Fruit fly (Drosophila melanogaster) whole organism, embryonic: ENCODE measurements around the gene Dic61B.

Source experiments
- Bgb ChIP-seq: fragments of 200-800 bp; sonication (Bioruptor generic); IDR thresholded peaks from 2 replicates; pipeline ENCODE4 v1.3.6; 2022; ENCODE audit warnings: missing biosample characterization, missing genetic modification characterization; ENCODE audit not compliant: partially characterized antibody
- CG10209 ChIP-seq: fragments of 200-800 bp; sonication (Bioruptor generic); optimal IDR thresholded peaks from 3 replicates; lab custom pipeline; 2017; ENCODE audit warnings: missing biosample characterization, mild to moderate bottlenecking, missing genetic modification characterization, missing genetic modification reagents
- CG10274 ChIP-seq: fragments of 200-800 bp; sonication (Bioruptor generic); optimal IDR thresholded peaks from 3 replicates; lab custom pipeline; 2017; ENCODE audit warnings: missing biosample characterization, mild to moderate bottlenecking, missing genetic modification characterization
- CG10654 ChIP-seq: fragments of 200-800 bp; sonication (Bioruptor generic); optimal IDR thresholded peaks from 2 replicates; lab custom pipeline; 2016; ENCODE audit warnings: missing biosample characterization, missing genetic modification characterization
- CG11398 ChIP-seq: fragments of 200-800 bp; sonication (Bioruptor generic); optimal IDR thresholded peaks from 2 replicates; lab custom pipeline; 2016; ENCODE audit warnings: missing biosample characterization, missing genetic modification characterization
- CG14667 ChIP-seq: fragments of 200-800 bp; sonication (Bioruptor generic); IDR thresholded peaks from 2 replicates; pipeline ENCODE4 v1.3.6; 2022; ENCODE audit warnings: missing biosample characterization, missing genetic modification characterization
- CG17568 ChIP-seq: fragments of 200-800 bp; sonication (Bioruptor generic); optimal IDR thresholded peaks from 2 replicates; lab custom pipeline; 2018; ENCODE audit warnings: missing biosample characterization, mild to moderate bottlenecking, missing genetic modification characterization, moderate library complexity
- CG17912 ChIP-seq: fragments of 200-800 bp; sonication (Bioruptor generic); optimal IDR thresholded peaks from 2 replicates; lab custom pipeline; 2018; ENCODE audit warnings: missing biosample characterization, mild to moderate bottlenecking, missing genetic modification characterization
- CG1832 ChIP-seq: fragments of 200-800 bp; sonication (Bioruptor generic); optimal IDR thresholded peaks from 2 replicates; lab custom pipeline; 2017; ENCODE audit warnings: missing biosample characterization, mild to moderate bottlenecking, missing genetic modification characterization, inconsistent platforms
- CG2116 ChIP-seq: fragments of 200-800 bp; sonication (Bioruptor generic); optimal IDR thresholded peaks from 3 replicates; lab custom pipeline; 2018; ENCODE audit warnings: missing biosample characterization, mild to moderate bottlenecking, missing genetic modification characterization
- CG3163 ChIP-seq: fragments of 200-800 bp; sonication (Bioruptor generic); optimal IDR thresholded peaks from 3 replicates; lab custom pipeline; 2016; ENCODE audit warnings: missing biosample characterization, missing genetic modification characterization
- CG34422 ChIP-seq: fragments of 200-800 bp; sonication (Bioruptor generic); IDR thresholded peaks from 3 replicates; pipeline ENCODE4 v1.3.6; 2022; ENCODE audit warnings: missing biosample characterization, missing genetic modification characterization
- CG3726 ChIP-seq: fragments of 200-800 bp; sonication (Bioruptor generic); IDR thresholded peaks from 3 replicates; pipeline ENCODE4, ENCODE4 v1.3.6; 2022; ENCODE audit warnings: missing biosample characterization, missing genetic modification characterization
- CG42726 ChIP-seq: fragments of 200-800 bp; sonication (Bioruptor generic); IDR thresholded peaks from 2 replicates; pipeline ENCODE4 v1.3.6; 2022; ENCODE audit warnings: missing biosample characterization, missing genetic modification characterization; ENCODE audit not compliant: partially characterized antibody
- CG5180 ChIP-seq: fragments of 200-800 bp; sonication (Bioruptor generic); optimal IDR thresholded peaks from 3 replicates; lab custom pipeline; 2017; ENCODE audit warnings: missing biosample characterization, missing genetic modification characterization, mild to moderate bottlenecking, moderate library complexity, missing genetic modification reagents
- CG5953 ChIP-seq: fragments of 200-800 bp; sonication (Bioruptor generic); IDR thresholded peaks from 2 replicates; pipeline ENCODE4 v1.3.6; 2022; ENCODE audit warnings: missing biosample characterization, missing genetic modification characterization
- CG8290 ChIP-seq, 3 experiments: fragments of 200-800 bp; sonication (Bioruptor generic); optimal IDR thresholded peaks; 2 replicates each; lab custom pipeline; 2016 to 2019; ENCODE audit warnings: missing biosample characterization in 3 of 3, missing genetic modification characterization in 3 of 3, mild to moderate bottlenecking in 2 of 3, moderate library complexity in 1 of 3
- CG8359 ChIP-seq: fragments of 200-800 bp; sonication (Bioruptor generic); optimal IDR thresholded peaks from 2 replicates; lab custom pipeline; 2017; ENCODE audit warnings: missing biosample characterization, mild to moderate bottlenecking, missing genetic modification characterization, borderline replicate concordance
- CTCF ChIP-seq: fragments of 200-800 bp; sonication (Bioruptor generic); optimal IDR thresholded peaks from 2 replicates; lab custom pipeline; 2017; ENCODE audit warnings: missing biosample characterization, mild to moderate bottlenecking, missing genetic modification characterization, moderate library complexity
- D ChIP-seq, 2 experiments: fragments of 200-800 bp in 1 of 2; fragments of >200 bp in 1 of 2; sonication (Bioruptor generic) in 1 of 2; optimal IDR thresholded peaks; 2 replicates in 1 of 2; 3 replicates in 1 of 2; lab custom pipeline; 2017; ENCODE audit warnings: mild to moderate bottlenecking in 1 of 2, missing biosample characterization in 1 of 2, missing genetic modification characterization in 1 of 2, missing genetic modification reagents in 1 of 2
- Deaf1 ChIP-seq: fragments of 200-800 bp; optimal IDR thresholded peaks from 3 replicates; lab custom pipeline; 2019; ENCODE audit warnings: missing biosample characterization, mild to moderate bottlenecking, missing genetic modification characterization, moderate library complexity
- Dfd ChIP-seq, 2 experiments: fragments of >200 bp; optimal IDR thresholded peaks; 2 replicates each; lab custom pipeline; 2017; ENCODE audit warnings: missing biosample characterization in 2 of 2, missing genetic modification characterization in 2 of 2
- E2f2 ChIP-seq: fragments of 200-800 bp; sonication (Bioruptor generic); IDR thresholded peaks from 2 replicates; pipeline ENCODE4 v1.3.6; 2022; ENCODE audit warnings: missing biosample characterization, missing genetic modification characterization
- Hmx ChIP-seq: fragments of 200-800 bp; sonication (Bioruptor generic); optimal IDR thresholded peaks from 2 replicates; lab custom pipeline; 2016; ENCODE audit warnings: missing biosample characterization, missing genetic modification characterization
- NFAT ChIP-seq: fragments of 200-800 bp; sonication (Bioruptor generic); IDR thresholded peaks from 2 replicates; pipeline ENCODE4 v1.3.6; 2022; ENCODE audit warnings: missing biosample characterization, missing genetic modification characterization
- Six4 ChIP-seq: fragments of 200-800 bp; sonication (Bioruptor generic); optimal IDR thresholded peaks from 2 replicates; lab custom pipeline; 2016; ENCODE audit warnings: missing biosample characterization, missing genetic modification characterization
- Sox100B ChIP-seq: fragments of 200-800 bp; sonication (Bioruptor generic); optimal IDR thresholded peaks from 3 replicates; lab custom pipeline; 2018; ENCODE audit warnings: missing biosample characterization, mild to moderate bottlenecking, missing genetic modification characterization
- bowl ChIP-seq: fragments of 200-800 bp; sonication (Bioruptor generic); IDR thresholded peaks from 2 replicates; pipeline ENCODE4 v1.3.6; 2022; ENCODE audit warnings: missing biosample characterization, missing genetic modification characterization
- chn ChIP-seq: fragments of 200-800 bp; sonication (Bioruptor generic); optimal IDR thresholded peaks from 2 replicates; lab custom pipeline; 2016; ENCODE audit warnings: missing biosample characterization, missing genetic modification characterization
- croc ChIP-seq: fragments of 200-800 bp; sonication (Bioruptor generic); conservative IDR thresholded peaks from 3 replicates; pipeline ENCODE4 v1.3.6; 2022; ENCODE audit warnings: missing biosample characterization, missing genetic modification characterization
- crol ChIP-seq: fragments of 200-800 bp; sonication (Bioruptor generic); IDR thresholded peaks from 2 replicates; pipeline ENCODE4 v1.3.6; 2022; ENCODE audit warnings: missing biosample characterization, missing genetic modification characterization
- dimm ChIP-seq: fragments of 200-800 bp; sonication (Bioruptor generic); IDR thresholded peaks from 2 replicates; pipeline ENCODE4 v1.3.6; 2022; ENCODE audit warnings: missing biosample characterization, missing genetic modification characterization
- dmrt11E ChIP-seq: fragments of 200-800 bp; sonication (Bioruptor generic); optimal IDR thresholded peaks from 3 replicates; lab custom pipeline; 2018; ENCODE audit warnings: missing biosample characterization, mild to moderate bottlenecking, missing genetic modification characterization, moderate library complexity
- exex ChIP-seq: fragments of 200-800 bp; sonication (Bioruptor generic); optimal IDR thresholded peaks from 4 replicates; lab custom pipeline; 2018; ENCODE audit warnings: missing biosample characterization, mild to moderate bottlenecking, missing genetic modification characterization, moderate library complexity
- fd102C ChIP-seq: fragments of 200-800 bp; sonication (Bioruptor generic); optimal IDR thresholded peaks from 2 replicates; lab custom pipeline; 2018; ENCODE audit warnings: missing biosample characterization, mild to moderate bottlenecking, missing genetic modification characterization, moderate library complexity
- fu2 ChIP-seq: fragments of 200-800 bp; sonication (Bioruptor generic); optimal IDR thresholded peaks from 2 replicates; lab custom pipeline; 2016; ENCODE audit warnings: missing biosample characterization, missing genetic modification characterization
- jumu ChIP-seq: fragments of 200-800 bp; sonication (Bioruptor generic); optimal IDR thresholded peaks from 3 replicates; lab custom pipeline; 2016; ENCODE audit warnings: missing biosample characterization, missing genetic modification characterization
- lmd ChIP-seq: fragments of 200-800 bp; sonication (Bioruptor generic); IDR thresholded peaks from 2 replicates; pipeline ENCODE4 v1.3.6; 2022; ENCODE audit warnings: missing biosample characterization, missing genetic modification characterization
- maf-S ChIP-seq: fragments of 200-800 bp; sonication (Bioruptor generic); optimal IDR thresholded peaks from 2 replicates; lab custom pipeline; 2016; ENCODE audit warnings: missing biosample characterization, missing genetic modification characterization
- psq ChIP-seq: fragments of 200-800 bp; sonication (Bioruptor generic); optimal IDR thresholded peaks from 2 replicates; lab custom pipeline; 2017; ENCODE audit warnings: missing biosample characterization, missing genetic modification characterization
- salm ChIP-seq: fragments of 200-800 bp; sonication (Bioruptor generic); optimal IDR thresholded peaks from 2 replicates; lab custom pipeline; 2018; ENCODE audit warnings: missing biosample characterization, mild to moderate bottlenecking, missing genetic modification characterization
- sd ChIP-seq: fragments of 200-800 bp; sonication (Bioruptor generic); optimal IDR thresholded peaks from 3 replicates; lab custom pipeline; 2018; ENCODE audit warnings: missing biosample characterization, mild to moderate bottlenecking, missing genetic modification characterization, moderate library complexity
- sqz ChIP-seq: fragments of 200-800 bp; sonication (Bioruptor generic); optimal IDR thresholded peaks from 3 replicates; lab custom pipeline; 2018; ENCODE audit warnings: missing biosample characterization, mild to moderate bottlenecking, missing genetic modification characterization
- ssp ChIP-seq: fragments of 200-800 bp; sonication (Bioruptor generic); IDR thresholded peaks from 2 replicates; pipeline ENCODE4 v1.3.6; 2022; ENCODE audit warnings: missing biosample characterization, missing genetic modification characterization
- tup ChIP-seq: fragments of 200-800 bp; sonication (Bioruptor generic); optimal IDR thresholded peaks from 2 replicates; lab custom pipeline; 2016; ENCODE audit warnings: missing biosample characterization, mild to moderate bottlenecking, missing genetic modification characterization, moderate library complexity
- unpg ChIP-seq: fragments of 200-800 bp; sonication (Bioruptor generic); optimal IDR thresholded peaks from 3 replicates; lab custom pipeline; 2018; ENCODE audit warnings: missing biosample characterization, mild to moderate bottlenecking, missing genetic modification characterization, moderate library complexity
- wor ChIP-seq: fragments of 200-800 bp; sonication (Bioruptor generic); IDR thresholded peaks from 2 replicates; pipeline ENCODE4 v1.3.6; 2022; ENCODE audit warnings: missing biosample characterization, missing genetic modification characterization
- z ChIP-seq: fragments of 200-800 bp; sonication (Bioruptor generic); IDR thresholded peaks from 3 replicates; pipeline ENCODE4 v1.3.6; 2022; ENCODE audit warnings: missing biosample characterization, missing genetic modification characterization
- zfh2 ChIP-seq: fragments of 200-800 bp; sonication (Bioruptor generic); optimal IDR thresholded peaks from 2 replicates; lab custom pipeline; 2016; ENCODE audit warnings: missing biosample characterization, missing genetic modification characterization

Dic61B gene

dm6 chr3L:128295-129117, 23.9 kb downstream of the Dic61B start (continued):
- TF ChIP-seq CG5180 (GFP tag; lab: Kevin White, UChicago) (no peak), Bgb (GFP tag; lab: Robert Waterston, UW) (peak; percentile 26; the same call in 1 of the 2 replicates), chn (GFP tag; lab: Kevin White, UChicago) (no peak), CG11398 (no peak), CG10654 (GFP tag; lab: Kevin White, UChicago) (no peak), sd (tag; lab: Kevin White, UChicago) (peak; percentile 99), sqz (GFP tag; lab: Kevin White, UChicago) (no peak), zfh2 (no peak), CG2116 (GFP tag; lab: Kevin White, UChicago) (no peak), bowl (GFP tag; lab: Robert Waterston, UW) (no peak), CG10274 (GFP tag; lab: Kevin White, UChicago) (no peak), dmrt11E (no peak), maf-S (GFP tag; lab: Kevin White, UChicago) (no peak), Six4 (GFP tag; lab: Kevin White, UChicago) (no peak), CG8290 (GFP tag; optimal IDR thresholded peaks at IDR 0.05; lab: Kevin White, UChicago) (no peak), CG8290 (tag; optimal IDR thresholded peaks at IDR 0.05; lab: Kevin White, UChicago) (peak in 1 of 2 experiments; percentile 45), dimm (GFP tag; lab: Robert Waterston, UW) (no peak), crol (peak; percentile 66; the same call in 1 of the 2 replicates), E2f2 (GFP tag; lab: Robert Waterston, UW) (no peak), CG17568 (peak; percentile 43), CG14667 (GFP tag; lab: Robert Waterston, UW) (no peak), CG17912 (GFP tag; lab: Kevin White, UChicago) (peak; percentile 24), NFAT (GFP tag; lab: Robert Waterston, UW) (no peak), ssp (GFP tag; lab: Robert Waterston, UW) (no peak), CG42726 (GFP tag; lab: Robert Waterston, UW) (no peak), psq (GFP tag; lab: Kevin White, UChicago) (peak; percentile 15), CTCF (GFP tag; lab: Kevin White, UChicago) (no peak), CG5953 (GFP tag; lab: Robert Waterston, UW) (no peak), jumu (GFP tag; lab: Kevin White, UChicago) (no peak), Dfd (GFP tag; optimal IDR thresholded peaks at IDR 0.05; lab: Kevin White, UChicago) (no peak), CG1832 (no peak), lmd (GFP tag; lab: Robert Waterston, UW) (no peak), Deaf1 (tag; lab: Kevin White, UChicago) (peak; percentile 66), Sox100B (GFP tag; lab: Kevin White, UChicago) (no peak), Hmx (no peak), wor (GFP tag; lab: Robert Waterston, UW) (no peak), unpg (no peak), CG8359 (GFP tag; lab: Kevin White, UChicago) (no peak), tup (no peak), CG3163 (peak; percentile 60), salm (no peak), z (GFP tag; lab: Robert Waterston, UW) (0 out of 3 replicates have a peak, but pooled peaks have one; percentile 41), fd102C (GFP tag; lab: Kevin White, UChicago) (no peak), fu2 (no peak), exex (tag; lab: Kevin White, UChicago) (no peak), CG10209 (GFP tag; lab: Kevin White, UChicago) (no peak), croc (GFP tag; lab: Robert Waterston, UW) (no peak), CG3726 (GFP tag; lab: Robert Waterston, UW) (no peak), D (optimal IDR thresholded peaks at IDR 0.05; lab: Kevin White, UChicago) (no peak), D (GFP tag; optimal IDR thresholded peaks at IDR 0.05; lab: Kevin White, UChicago) (no peak), CG34422 (GFP tag; lab: Robert Waterston, UW) (no peak; the same call in 2 of the 3 replicates)
